Fruit fly (Drosophila melanogaster) whole organism, prepupa: ENCODE measurements around the gene PGRP-SA.

ENCODE experiments used
- Blimp-1 ChIP-seq: fragments of 200-800 bp; sonication (Bioruptor generic); optimal IDR thresholded peaks from 3 replicates; lab custom pipeline; 2017; ENCODE audit warnings: missing biosample characterization, missing genetic modification characterization, mild to moderate bottlenecking, moderate library complexity, missing genetic modification reagents
- CG10669 ChIP-seq: fragments of 200-800 bp; sonication (Bioruptor generic); optimal IDR thresholded peaks from 3 replicates; lab custom pipeline; 2018; ENCODE audit warnings: missing biosample characterization, mild to moderate bottlenecking, missing genetic modification characterization, moderate library complexity
- CG11294 ChIP-seq: fragments of 200-800 bp; sonication (Bioruptor generic); IDR thresholded peaks from 2 replicates; pipeline ENCODE4 v1.3.6; 2022; ENCODE audit warnings: missing biosample characterization, missing genetic modification characterization
- CG11902 ChIP-seq: fragments of 200-800 bp; sonication (Bioruptor generic); optimal IDR thresholded peaks from 3 replicates; lab custom pipeline; 2016; ENCODE audit warnings: missing biosample characterization, missing genetic modification characterization
- CG1621 ChIP-seq: fragments of 200-800 bp; sonication (Bioruptor generic); optimal IDR thresholded peaks from 3 replicates; lab custom pipeline; 2018; ENCODE audit warnings: missing biosample characterization, mild to moderate bottlenecking, missing genetic modification characterization
- CG16779 ChIP-seq: fragments of 200-800 bp; sonication (Bioruptor generic); optimal IDR thresholded peaks from 3 replicates; lab custom pipeline; 2017; ENCODE audit warnings: missing biosample characterization, mild to moderate bottlenecking, missing genetic modification characterization
- CG3032 ChIP-seq: fragments of 200-800 bp; optimal IDR thresholded peaks from 2 replicates; lab custom pipeline; 2019; ENCODE audit warnings: missing biosample characterization, mild to moderate bottlenecking, missing genetic modification characterization, moderate library complexity
- CG31627 ChIP-seq: fragments of 200-800 bp; sonication (Bioruptor generic); optimal IDR thresholded peaks from 3 replicates; lab custom pipeline; 2016; ENCODE audit warnings: missing biosample characterization, missing genetic modification characterization
- CG32006 ChIP-seq: fragments of 200-800 bp; sonication (Bioruptor generic); optimal IDR thresholded peaks from 3 replicates; lab custom pipeline; 2017; ENCODE audit warnings: missing biosample characterization, mild to moderate bottlenecking, missing genetic modification characterization
- CG34406 ChIP-seq: fragments of 200-800 bp; sonication (Bioruptor generic); optimal IDR thresholded peaks from 3 replicates; lab custom pipeline; 2016; ENCODE audit warnings: missing biosample characterization, missing genetic modification characterization
- CG3919 ChIP-seq: fragments of 200-800 bp; sonication (Bioruptor generic); optimal IDR thresholded peaks from 3 replicates; lab custom pipeline; 2016; ENCODE audit warnings: missing biosample characterization, missing genetic modification characterization
- CG4318 ChIP-seq: fragments of 200-800 bp; sonication (Bioruptor generic); optimal IDR thresholded peaks from 3 replicates; lab custom pipeline; 2017; ENCODE audit warnings: missing biosample characterization, mild to moderate bottlenecking, missing genetic modification characterization
- CG6163 ChIP-seq: fragments of 200-800 bp; sonication (Bioruptor generic); IDR thresholded peaks from 3 replicates; pipeline ENCODE4 v1.3.6; 2022; ENCODE audit warnings: missing biosample characterization, missing genetic modification characterization
- CG6276 ChIP-seq: fragments of 200-800 bp; sonication (Bioruptor generic); optimal IDR thresholded peaks from 2 replicates; lab custom pipeline; 2017; ENCODE audit warnings: missing biosample characterization, mild to moderate bottlenecking, missing genetic modification characterization
- CG6808 ChIP-seq: fragments of 200-800 bp; sonication (Bioruptor generic); optimal IDR thresholded peaks from 3 replicates; lab custom pipeline; 2017; ENCODE audit warnings: missing biosample characterization, missing genetic modification characterization, mild to moderate bottlenecking, moderate library complexity, missing genetic modification reagents
- CG8119 ChIP-seq: fragments of 200-800 bp; sonication (Bioruptor generic); IDR thresholded peaks from 3 replicates; pipeline ENCODE4 v1.3.6; 2022; ENCODE audit warnings: missing biosample characterization, missing genetic modification characterization
- CG8319 ChIP-seq: fragments of 200-800 bp; sonication (Bioruptor generic); optimal IDR thresholded peaks from 3 replicates; lab custom pipeline; 2016; ENCODE audit warnings: missing biosample characterization, missing genetic modification characterization
- CG8632 ChIP-seq: fragments of 200-800 bp; sonication (Bioruptor generic); optimal IDR thresholded peaks from 3 replicates; lab custom pipeline; 2016; ENCODE audit warnings: missing biosample characterization, missing genetic modification characterization
- CG9139 ChIP-seq: fragments of 200-800 bp; sonication (Bioruptor generic); optimal IDR thresholded peaks from 3 replicates; lab custom pipeline; 2017; ENCODE audit warnings: missing biosample characterization, mild to moderate bottlenecking, missing genetic modification characterization
- Eip75B ChIP-seq: fragments of 200-800 bp; sonication (Bioruptor generic); optimal IDR thresholded peaks from 3 replicates; lab custom pipeline; 2016; ENCODE audit warnings: missing biosample characterization, missing genetic modification characterization
- Eip78C ChIP-seq: fragments of 200-800 bp; sonication (Bioruptor generic); peaks from one replicate; lab custom pipeline; 2016; ENCODE audit warnings: missing biosample characterization, missing genetic modification characterization
- Eip93F ChIP-seq: fragments of 200-800 bp; sonication (Bioruptor generic); optimal IDR thresholded peaks from 2 replicates; lab custom pipeline; 2016; ENCODE audit warnings: missing biosample characterization, mild to moderate bottlenecking, missing genetic modification characterization
- Ets21C ChIP-seq: fragments of 200-800 bp; sonication (Bioruptor generic); optimal IDR thresholded peaks from 3 replicates; lab custom pipeline; 2016; ENCODE audit warnings: missing biosample characterization, missing genetic modification characterization
- Ets96B ChIP-seq: fragments of 200-800 bp; optimal IDR thresholded peaks from 2 replicates; lab custom pipeline; 2019; ENCODE audit warnings: missing biosample characterization, mild to moderate bottlenecking, missing genetic modification characterization, moderate library complexity
- Gug ChIP-seq: fragments of 200-800 bp; sonication (Bioruptor generic); IDR thresholded peaks from 2 replicates; pipeline ENCODE4 v1.3.6; 2022; ENCODE audit warnings: missing biosample characterization, missing genetic modification characterization
- Hr38 ChIP-seq: sonication (Bioruptor generic); optimal IDR thresholded peaks from 2 replicates; lab custom pipeline; 2016; ENCODE audit warnings: missing biosample characterization, missing genetic modification characterization
- Hr39 ChIP-seq: fragments of 200-800 bp; sonication (Bioruptor generic); optimal IDR thresholded peaks from 2 replicates; lab custom pipeline; 2016; ENCODE audit warnings: missing biosample characterization, missing genetic modification characterization
- Hr4 ChIP-seq: fragments of 200-800 bp; sonication (Bioruptor generic); optimal IDR thresholded peaks from 3 replicates; lab custom pipeline; 2016; ENCODE audit warnings: missing biosample characterization, missing genetic modification characterization
- Lpt ChIP-seq: fragments of 200-800 bp; sonication (Bioruptor generic); optimal IDR thresholded peaks from 3 replicates; lab custom pipeline; 2016; ENCODE audit warnings: missing biosample characterization, missing genetic modification characterization
- Smox ChIP-seq: fragments of 200-800 bp; sonication (Bioruptor generic); optimal IDR thresholded peaks from 3 replicates; lab custom pipeline; 2016; ENCODE audit warnings: missing biosample characterization, missing genetic modification characterization
- Sox102F ChIP-seq: fragments of 200-800 bp; sonication (Bioruptor generic); optimal IDR thresholded peaks from 2 replicates; lab custom pipeline; 2016; ENCODE audit warnings: missing biosample characterization, mild to moderate bottlenecking, missing genetic modification characterization
- Sox14 ChIP-seq: fragments of 200-800 bp; sonication (Bioruptor generic); optimal IDR thresholded peaks from 3 replicates; lab custom pipeline; 2016; ENCODE audit warnings: missing biosample characterization, missing genetic modification characterization
- Sox15 ChIP-seq: fragments of 200-800 bp; sonication (Bioruptor generic); optimal IDR thresholded peaks from 3 replicates; lab custom pipeline; 2016; ENCODE audit warnings: missing biosample characterization, missing genetic modification characterization
- achi ChIP-seq: fragments of 200-800 bp; sonication (Bioruptor generic); optimal IDR thresholded peaks from 3 replicates; lab custom pipeline; 2016; ENCODE audit warnings: missing biosample characterization, missing genetic modification characterization
- acj6 ChIP-seq: fragments of 200-800 bp; sonication (Bioruptor generic); optimal IDR thresholded peaks from 3 replicates; lab custom pipeline; 2016; ENCODE audit warnings: missing biosample characterization, missing genetic modification characterization
- cyc ChIP-seq: fragments of 200-800 bp; sonication (Bioruptor generic); optimal IDR thresholded peaks from 3 replicates; lab custom pipeline; 2016; ENCODE audit warnings: missing biosample characterization, missing genetic modification characterization
- dac ChIP-seq: fragments of 200-800 bp; sonication (Bioruptor generic); optimal IDR thresholded peaks from 2 replicates; lab custom pipeline; 2017; ENCODE audit warnings: missing biosample characterization, mild to moderate bottlenecking, missing genetic modification characterization
- eg ChIP-seq: fragments of 200-800 bp; sonication (Bioruptor generic); IDR thresholded peaks from 3 replicates; pipeline ENCODE4 v1.3.6; 2022; ENCODE audit warnings: missing biosample characterization, missing genetic modification characterization
- esn ChIP-seq: fragments of 200-800 bp; sonication (Bioruptor generic); optimal IDR thresholded peaks from 2 replicates; lab custom pipeline; 2016; ENCODE audit warnings: missing biosample characterization, mild to moderate bottlenecking, missing genetic modification characterization, moderate library complexity
- fd59A ChIP-seq: fragments of 200-800 bp; sonication (Bioruptor generic); optimal IDR thresholded peaks from 2 replicates; lab custom pipeline; 2017; ENCODE audit warnings: missing biosample characterization, mild to moderate bottlenecking, missing genetic modification characterization, missing genetic modification reagents
- fd85E ChIP-seq: fragments of 200-800 bp; sonication (Bioruptor generic); optimal IDR thresholded peaks from 3 replicates; lab custom pipeline; 2016; ENCODE audit warnings: missing biosample characterization, missing genetic modification characterization
- fkh ChIP-seq: fragments of 200-800 bp; sonication (Bioruptor generic); optimal IDR thresholded peaks from 3 replicates; lab custom pipeline; 2017; ENCODE audit warnings: missing biosample characterization, mild to moderate bottlenecking, missing genetic modification characterization, moderate library complexity
- lz ChIP-seq: fragments of 200-800 bp; sonication (Bioruptor generic); optimal IDR thresholded peaks from 3 replicates; lab custom pipeline; 2016; ENCODE audit warnings: missing biosample characterization, missing genetic modification characterization
- pdm3 ChIP-seq: fragments of 200-800 bp; sonication (Bioruptor generic); optimal IDR thresholded peaks from 3 replicates; lab custom pipeline; 2016; ENCODE audit warnings: missing biosample characterization, missing genetic modification characterization
- salr ChIP-seq, 2 experiments: fragments of 200-800 bp; sonication (Bioruptor generic); optimal IDR thresholded peaks; 3 replicates each; lab custom pipeline; 2016 to 2018; ENCODE audit warnings: missing biosample characterization in 2 of 2, missing genetic modification characterization in 2 of 2, mild to moderate bottlenecking in 1 of 2
- spab ChIP-seq: fragments of 200-800 bp; sonication (Bioruptor generic); optimal IDR thresholded peaks from 2 replicates; lab custom pipeline; 2017; ENCODE audit warnings: missing biosample characterization, mild to moderate bottlenecking, missing genetic modification characterization, missing genetic modification reagents
- ss ChIP-seq, 2 experiments: fragments of 200-800 bp; sonication (Bioruptor generic); optimal IDR thresholded peaks; 2 replicates in 1 of 2; 3 replicates in 1 of 2; lab custom pipeline; 2017 to 2018; ENCODE audit warnings: mild to moderate bottlenecking in 2 of 2, missing biosample characterization in 2 of 2, missing genetic modification characterization in 2 of 2, moderate library complexity in 1 of 2
- svp ChIP-seq: fragments of 200-800 bp; sonication (Bioruptor generic); peaks from one replicate; lab custom pipeline; 2016; ENCODE audit warnings: missing biosample characterization, missing genetic modification characterization
- topi ChIP-seq: fragments of 200-800 bp; sonication (Bioruptor generic); optimal IDR thresholded peaks from 3 replicates; lab custom pipeline; 2016; ENCODE audit warnings: missing biosample characterization, missing genetic modification characterization
- vri ChIP-seq: fragments of 200-800 bp; sonication (Bioruptor generic); optimal IDR thresholded peaks from 3 replicates; lab custom pipeline; 2016; ENCODE audit warnings: missing biosample characterization, mild to moderate bottlenecking, missing genetic modification characterization

Gene PGRP-SA

dm6 chrX:11548701-11549100 is 12.7 kb upstream of the PGRP-SA start (continued):
- TF ChIP-seq CG16779 (tag; lab: Kevin White, UChicago) (peak; percentile 37), Sox102F (GFP tag; lab: Kevin White, UChicago) (no peak), Eip93F (no peak), cyc (GFP tag; lab: Kevin White, UChicago) (peak; percentile 13), CG3919 (GFP tag; lab: Kevin White, UChicago) (peak; percentile 65), fkh (peak; percentile 66), esn (GFP tag; lab: Kevin White, UChicago) (no peak), CG6808 (no peak), acj6 (peak; percentile 59), Gug (GFP tag; lab: Robert Waterston, UW) (peak; percentile 34; the same call in 1 of the 2 replicates), topi (peak; percentile 30), Sox14 (GFP tag; lab: Kevin White, UChicago) (peak; percentile 61), spab (GFP tag; lab: Kevin White, UChicago) (peak; percentile 13), CG9139 (no peak), eg (peak; percentile 70), fd59A (GFP tag; lab: Kevin White, UChicago) (no peak), CG3032 (tag; lab: Kevin White, UChicago) (peak; percentile 24), CG4318 (GFP tag; lab: Kevin White, UChicago) (peak; percentile 33), CG1621 (tag; lab: Kevin White, UChicago) (peak; percentile 15), vri (GFP tag; lab: Kevin White, UChicago) (no peak), Ets21C (GFP tag; lab: Kevin White, UChicago) (no peak)

dm6 chrX:11550078-11550477 is 11.4 kb upstream of the PGRP-SA start:
- peak; percentile 50 for TF ChIP-seq CG31627 (GFP tag; lab: Kevin White, UChicago)
- TF ChIP-seq ss (GFP tag; optimal IDR thresholded peaks at IDR 0.05; lab: Kevin White, UChicago), result no peak
- TF ChIP-seq fd85E (GFP tag; lab: Kevin White, UChicago), result no peak
- TF ChIP-seq lz (GFP tag; lab: Kevin White, UChicago), result peak; percentile 34
- peak; percentile 38 for TF ChIP-seq Sox102F (GFP tag; lab: Kevin White, UChicago)
- no peak for TF ChIP-seq CG11902 (GFP tag; lab: Kevin White, UChicago)
- TF ChIP-seq svp (GFP tag; lab: Kevin White, UChicago), result peak; percentile 70
- TF ChIP-seq esn (GFP tag; lab: Kevin White, UChicago), result peak; percentile 61
- TF ChIP-seq Eip93F, result no peak
- peak; percentile 37 for TF ChIP-seq Sox14 (GFP tag; lab: Kevin White, UChicago)
- peak; percentile 26 for TF ChIP-seq CG10669 (GFP tag; lab: Kevin White, UChicago)
- TF ChIP-seq CG8632 (GFP tag; lab: Kevin White, UChicago), result peak; percentile 24
- no peak for TF ChIP-seq Sox15
- peak; percentile 23 for TF ChIP-seq Ets96B (tag; lab: Kevin White, UChicago)
- TF ChIP-seq CG8319 (GFP tag; lab: Kevin White, UChicago), result no peak
- peak; percentile 17 for TF ChIP-seq CG32006 (GFP tag; lab: Kevin White, UChicago)
- TF ChIP-seq Eip78C (GFP tag; lab: Kevin White, UChicago), result peak; percentile 74
- TF ChIP-seq Hr4, result peak; percentile 12
- no peak for TF ChIP-seq dac (GFP tag; lab: Kevin White, UChicago)
- peak; percentile 66 for TF ChIP-seq Hr39 (GFP tag; lab: Kevin White, UChicago)
- no peak for TF ChIP-seq CG1621 (tag; lab: Kevin White, UChicago)
- no peak for TF ChIP-seq CG6808
- no peak for TF ChIP-seq CG34406 (GFP tag; lab: Kevin White, UChicago)
- peak; percentile 23 for TF ChIP-seq Eip75B
- no peak for TF ChIP-seq fd59A (GFP tag; lab: Kevin White, UChicago)
- peak; percentile 49 for TF ChIP-seq pdm3
- peak; percentile 47; the same call in 1 of the 3 replicates for TF ChIP-seq CG8119 (GFP tag; lab: Robert Waterston, UW)
- TF ChIP-seq Blimp-1 (GFP tag; lab: Kevin White, UChicago), result no peak
- peak; percentile 40 for TF ChIP-seq CG3919 (GFP tag; lab: Kevin White, UChicago)
- peak; percentile 56 for TF ChIP-seq Smox (GFP tag; lab: Kevin White, UChicago)
- TF ChIP-seq CG6163, result no peak
- TF ChIP-seq eg, result no peak
- TF ChIP-seq CG11294, result no peak
- no peak for TF ChIP-seq salr (GFP tag; optimal IDR thresholded peaks at IDR 0.05; lab: Kevin White, UChicago)
- TF ChIP-seq Lpt (GFP tag; lab: Kevin White, UChicago), result no peak
- peak; percentile 25 for TF ChIP-seq vri (GFP tag; lab: Kevin White, UChicago)
- no peak for TF ChIP-seq Hr38
- no peak for TF ChIP-seq CG6276 (GFP tag; lab: Kevin White, UChicago)
- peak; percentile 57 for TF ChIP-seq achi (GFP tag; lab: Kevin White, UChicago)
- TF ChIP-seq CG16779 (tag; lab: Kevin White, UChicago), result no peak
